Fruit fly (Drosophila melanogaster) whole organism, pupa: ENCODE measurements around the gene CG32071.

ENCODE experiments used
- CG10348 ChIP-seq: fragments of 200-800 bp; sonication (Bioruptor generic); IDR thresholded peaks from 2 replicates; pipeline ENCODE4 v1.3.6; 2022; ENCODE audit warnings: missing biosample characterization, missing genetic modification characterization
- CG12605 ChIP-seq: fragments of 200-800 bp; sonication (Bioruptor generic); IDR thresholded peaks from 2 replicates; pipeline ENCODE4 v1.3.6; 2022; ENCODE audit warnings: missing biosample characterization, missing genetic modification characterization
- CG13204 ChIP-seq: fragments of 200-800 bp; sonication (Bioruptor generic); optimal IDR thresholded peaks from 2 replicates; lab custom pipeline; 2018; ENCODE audit warnings: missing biosample characterization, mild to moderate bottlenecking, missing genetic modification characterization, moderate library complexity
- CG14655 ChIP-seq: fragments of 200-800 bp; sonication (Bioruptor generic); optimal IDR thresholded peaks from 3 replicates; lab custom pipeline; 2017; ENCODE audit warnings: mild to moderate bottlenecking, missing biosample characterization, missing genetic modification reagents, missing genetic modification characterization
- CG15710 ChIP-seq: fragments of 200-800 bp; sonication (Bioruptor generic); optimal IDR thresholded peaks from 2 replicates; lab custom pipeline; 2018; ENCODE audit warnings: missing biosample characterization, mild to moderate bottlenecking, missing genetic modification characterization, moderate library complexity
- CG17806 ChIP-seq: fragments of 200-800 bp; sonication (Bioruptor generic); optimal IDR thresholded peaks from 2 replicates; lab custom pipeline; 2018; ENCODE audit warnings: missing biosample characterization, mild to moderate bottlenecking, missing genetic modification characterization, moderate library complexity
- CG32121 ChIP-seq: fragments of 200-800 bp; sonication (Bioruptor generic); IDR thresholded peaks from 2 replicates; pipeline ENCODE4 v1.3.6; 2022; ENCODE audit warnings: missing biosample characterization, missing genetic modification characterization
- CG34367 ChIP-seq: fragments of 200-800 bp; sonication (Bioruptor generic); optimal IDR thresholded peaks from 2 replicates; lab custom pipeline; 2018; ENCODE audit warnings: missing biosample characterization, mild to moderate bottlenecking, missing genetic modification characterization
- CG4496 ChIP-seq: fragments of 200-800 bp; sonication (Bioruptor generic); IDR thresholded peaks from 3 replicates; pipeline ENCODE4 v1.3.6; 2022; ENCODE audit warnings: missing biosample characterization, missing genetic modification characterization
- CG8159 ChIP-seq: fragments of 200-800 bp; sonication (Bioruptor generic); optimal IDR thresholded peaks from 3 replicates; lab custom pipeline; 2018; ENCODE audit warnings: missing biosample characterization, mild to moderate bottlenecking, missing genetic modification characterization, moderate library complexity
- CG8301 ChIP-seq: fragments of 200-800 bp; sonication (Bioruptor generic); optimal IDR thresholded peaks from 2 replicates; lab custom pipeline; 2018; ENCODE audit warnings: missing biosample characterization, mild to moderate bottlenecking, missing genetic modification characterization
- CG9948 ChIP-seq: fragments of 200-800 bp; sonication (Bioruptor generic); optimal IDR thresholded peaks from 2 replicates; lab custom pipeline; 2018; ENCODE audit warnings: missing biosample characterization, mild to moderate bottlenecking, missing genetic modification characterization, moderate library complexity
- D1 ChIP-seq: fragments of 200-800 bp; sonication (Bioruptor generic); optimal IDR thresholded peaks from 2 replicates; lab custom pipeline; 2018; ENCODE audit warnings: missing biosample characterization, mild to moderate bottlenecking, missing genetic modification characterization, moderate library complexity
- EcR ChIP-seq: fragments of 200-800 bp; sonication (Bioruptor generic); optimal IDR thresholded peaks from 3 replicates; lab custom pipeline; 2019; ENCODE audit warnings: missing biosample characterization, missing genetic modification characterization, mild to moderate bottlenecking, moderate library complexity, missing genetic modification reagents
- Ets98B ChIP-seq: fragments of 200-800 bp; sonication (Bioruptor generic); IDR thresholded peaks from 2 replicates; pipeline ENCODE4 v1.3.6; 2022; ENCODE audit warnings: missing biosample characterization, missing genetic modification characterization
- Pif1A ChIP-seq: fragments of 200-800 bp; sonication (Bioruptor generic); optimal IDR thresholded peaks from 3 replicates; lab custom pipeline; 2016; ENCODE audit warnings: missing biosample characterization, missing genetic modification characterization
- Pif1B ChIP-seq: fragments of 200-800 bp; sonication (Bioruptor generic); optimal IDR thresholded peaks from 3 replicates; lab custom pipeline; 2016; ENCODE audit warnings: missing biosample characterization, missing genetic modification characterization
- Snoo ChIP-seq: fragments of 200-800 bp; sonication (Bioruptor generic); optimal IDR thresholded peaks from 3 replicates; lab custom pipeline; 2017; ENCODE audit warnings: missing biosample characterization, mild to moderate bottlenecking, missing genetic modification characterization, inconsistent platforms
- fd96Ca ChIP-seq: fragments of 200-800 bp; sonication (Bioruptor generic); IDR thresholded peaks from 3 replicates; pipeline ENCODE4 v1.3.6; 2022; ENCODE audit warnings: missing biosample characterization, missing genetic modification characterization
- gl ChIP-seq: fragments of 200-800 bp; sonication (Bioruptor generic); optimal IDR thresholded peaks from 2 replicates; lab custom pipeline; 2018; ENCODE audit warnings: missing biosample characterization, mild to moderate bottlenecking, missing genetic modification characterization

The CG32071 gene

dm6 chr3L:11053843-11054242 lies 49.8 kb downstream of the CG32071 start, which contains the start of gene CG7888:
Gene CG7888 (plus strand): TSS chr3L:11054035.
- TF ChIP-seq CG34367 (tag; lab: Kevin White, UChicago) (no peak), Pif1A (GFP tag; lab: Kevin White, UChicago) (no peak), CG8159 (no peak), Ets98B (no peak), CG8301 (no peak), fd96Ca (no peak), Pif1B (GFP tag; lab: Kevin White, UChicago) (no peak), CG13204 (GFP tag; lab: Kevin White, UChicago) (no peak), gl (tag; lab: Kevin White, UChicago) (no peak), CG17806 (no peak), CG12605 (GFP tag; lab: Robert Waterston, UW) (no peak), CG32121 (GFP tag; lab: Robert Waterston, UW) (no peak), CG15710 (tag; lab: Kevin White, UChicago) (no peak), Snoo (no peak), CG9948 (tag; lab: Kevin White, UChicago) (no peak), CG14655 (GFP tag; lab: Kevin White, UChicago) (no peak), EcR (no peak), CG4496 (GFP tag; lab: Robert Waterston, UW) (no peak), D1 (tag; lab: Kevin White, UChicago) (no peak), CG10348 (GFP tag; lab: Robert Waterston, UW) (no peak)
- TF ChIP-seq, all 21 proteins: peak for 0
